Fruit fly (Drosophila melanogaster) Kc167 (cell line): ENCODE results near the gene Dscam2.

ENCODE experiments used
- Myc ChIP-seq: fragments of >200 bp; optimal IDR thresholded peaks from 2 replicates; lab custom pipeline; 2017; ENCODE audit warnings: missing external identifiers
- Sin3A ChIP-seq: fragments of >200 bp; optimal IDR thresholded peaks from 2 replicates; lab custom pipeline; 2018; ENCODE audit warnings: missing external identifiers
- h ChIP-seq: fragments of >200 bp; optimal IDR thresholded peaks from 3 replicates; lab custom pipeline; 2018; ENCODE audit warnings: missing external identifiers
- insv ChIP-seq: fragments of >200 bp; optimal IDR thresholded peaks from 3 replicates; lab custom pipeline; 2018; ENCODE audit warnings: missing external identifiers
- psq ChIP-seq: fragments of >200 bp; optimal IDR thresholded peaks from 2 replicates; lab custom pipeline; 2017; ENCODE audit warnings: missing external identifiers
- ttk ChIP-seq: sonication (Bioruptor generic); optimal IDR thresholded peaks from 2 replicates; lab custom pipeline; 2017; ENCODE audit warnings: missing external identifiers

DNA sequence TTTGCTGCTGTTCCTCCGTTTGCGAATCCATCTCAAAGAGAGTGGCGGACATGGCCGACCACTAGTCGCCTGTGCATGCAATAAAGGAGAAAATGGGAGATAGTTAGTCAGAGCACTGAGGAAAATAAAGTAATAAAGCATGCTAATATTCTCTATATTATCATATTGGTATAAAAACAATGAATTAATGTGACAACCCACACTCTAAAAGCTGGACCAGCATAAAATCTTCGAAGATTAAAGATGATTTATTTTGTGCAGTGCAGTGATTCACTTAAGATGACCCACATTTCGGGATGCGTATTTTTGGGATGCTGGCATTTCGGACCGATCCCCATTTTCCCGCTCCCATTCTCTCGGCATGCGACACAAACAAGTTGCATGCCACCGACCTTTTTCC, 41.9 kb downstream of the Dscam2 start:
- TF ChIP-seq ttk (lab: Kevin White, UChicago) (no peak), h (no peak), Sin3A (lab: Kevin White, UChicago) (no peak), Myc (lab: Kevin White, UChicago) (no peak), insv (lab: Kevin White, UChicago) (no peak), psq (lab: Kevin White, UChicago) (no peak)
